Worm (Caenorhabditis elegans) whole organism, young adult: ENCODE data around the gene taf-11.1.
A peak's percentile ranks its signal among the peaks of the same experiment; 100 is the strongest.

Source experiments
- B0035.1 ChIP-seq: sonication (generic microtip); optimal IDR thresholded peaks from 2 replicates; lab custom pipeline; 2016; ENCODE audit warnings: missing genetic modification characterization, mild to moderate bottlenecking, missing compliant biosample characterization, missing genotype, missing genetic modification reagents
- B0261.1 ChIP-seq: sonication (generic microtip); optimal IDR thresholded peaks from 2 replicates; lab custom pipeline; 2016; ENCODE audit warnings: mild to moderate bottlenecking, missing genetic modification characterization, moderate library complexity, missing compliant biosample characterization
- F37B4.10 ChIP-seq: fragments of 200-800 bp; sonication (Bioruptor generic); IDR thresholded peaks from 2 replicates; pipeline ENCODE4 v1.3.6; 2022; ENCODE audit warnings: missing genetic modification characterization, missing compliant biosample characterization
- F49E8.2 ChIP-seq: sonication (generic microtip); optimal IDR thresholded peaks from 3 replicates; lab custom pipeline; 2017; ENCODE audit warnings: missing genetic modification characterization, mild to moderate bottlenecking, missing compliant biosample characterization, antibody characterized with exemption, moderate library complexity; ENCODE audit not compliant: insufficient read depth
- K11D2.4 ChIP-seq: fragments of 200-800 bp; sonication (Bioruptor generic); IDR thresholded peaks from 2 replicates; pipeline ENCODE4 v1.3.6; 2022; ENCODE audit warnings: missing genetic modification reagents, missing genetic modification characterization, missing compliant biosample characterization
- T07F8.4 ChIP-seq: sonication (generic microtip); optimal IDR thresholded peaks from 2 replicates; lab custom pipeline; 2016; ENCODE audit warnings: mild to moderate bottlenecking, missing genetic modification characterization, moderate library complexity, missing compliant biosample characterization
- T26A5.8 ChIP-seq: sonication (generic microtip); optimal IDR thresholded peaks from 2 replicates; lab custom pipeline; 2016; ENCODE audit warnings: missing genetic modification characterization, missing compliant biosample characterization
- Y79H2A.3 ChIP-seq: fragments of 200-800 bp; sonication (Bioruptor generic); conservative IDR thresholded peaks from 2 replicates; pipeline ENCODE4 v1.3.6; 2022; ENCODE audit warnings: missing genetic modification reagents, missing genetic modification characterization, missing compliant biosample characterization
- ZK185.1 ChIP-seq: sonication (generic microtip); optimal IDR thresholded peaks from 2 replicates; lab custom pipeline; 2016; ENCODE audit warnings: mild to moderate bottlenecking, missing genetic modification characterization, missing compliant biosample characterization; ENCODE audit not compliant: poor library complexity, severe bottlenecking
- akir-1 ChIP-seq: fragments of 200-800 bp; sonication (Bioruptor generic); optimal IDR thresholded peaks from 2 replicates; lab custom pipeline; 2018; ENCODE audit warnings: mild to moderate bottlenecking, missing genetic modification characterization, moderate library complexity, missing compliant biosample characterization
- ama-1 ChIP-seq, 3 experiments: fragments of 150-350 bp in 1 of 3; sonication (generic microtip) in 2 of 3; optimal IDR thresholded peaks; 2 replicates each; lab custom pipeline; 2014 to 2018; ENCODE audit warnings: missing biosample characterization in 2 of 3, missing genetic modification characterization in 2 of 3, missing genetic modification reagents in 2 of 3
- attf-3 ChIP-seq: fragments of 200-800 bp; sonication (Bioruptor generic); conservative IDR thresholded peaks from 2 replicates; pipeline ENCODE4 v1.3.6; 2022; ENCODE audit warnings: missing genetic modification reagents, missing genetic modification characterization, missing compliant biosample characterization
- bed-1 ChIP-seq: fragments of 200-800 bp; sonication (Bioruptor generic); IDR thresholded peaks from 2 replicates; pipeline ENCODE4 v1.3.6; 2022; ENCODE audit warnings: missing genetic modification reagents, missing genetic modification characterization, missing compliant biosample characterization
- bed-2 ChIP-seq: fragments of 200-800 bp; sonication (Bioruptor generic); IDR thresholded peaks from 2 replicates; pipeline ENCODE4 v1.3.6; 2022; ENCODE audit warnings: missing genetic modification reagents, missing genetic modification characterization, missing compliant biosample characterization
- cebp-2 ChIP-seq: fragments of 200-800 bp; sonication (Bioruptor generic); IDR thresholded peaks from 2 replicates; pipeline ENCODE4 v1.3.6; 2022; ENCODE audit warnings: missing genetic modification characterization, missing compliant biosample characterization
- ceh-40 ChIP-seq: fragments of 200-800 bp; sonication (Bioruptor generic); IDR thresholded peaks from 2 replicates; pipeline ENCODE4 v1.3.6; 2022; ENCODE audit warnings: missing genetic modification characterization, missing compliant biosample characterization
- ceh-58 ChIP-seq: fragments of 200-800 bp; sonication (Bioruptor generic); IDR thresholded peaks from 2 replicates; pipeline ENCODE4 v1.3.6; 2022; ENCODE audit warnings: missing genetic modification characterization, missing compliant biosample characterization
- dox-1 ChIP-seq: fragments of 200-800 bp; sonication (Bioruptor generic); IDR thresholded peaks from 2 replicates; pipeline ENCODE4 v1.3.6; 2022; ENCODE audit warnings: missing genetic modification reagents, missing genetic modification characterization, missing compliant biosample characterization
- dpff-1 ChIP-seq: sonication (generic microtip); optimal IDR thresholded peaks from 2 replicates; lab custom pipeline; 2017; ENCODE audit warnings: mild to moderate bottlenecking, missing genetic modification characterization, missing compliant biosample characterization
- egrh-3 ChIP-seq: fragments of 200-800 bp; sonication (Bioruptor generic); IDR thresholded peaks from 2 replicates; pipeline ENCODE4 v1.3.6; 2022; ENCODE audit warnings: missing genetic modification reagents, missing genetic modification characterization, missing compliant biosample characterization
- ets-4 ChIP-seq: fragments of 200-800 bp; sonication (Bioruptor generic); optimal IDR thresholded peaks from 2 replicates; lab custom pipeline; 2018; ENCODE audit warnings: mild to moderate bottlenecking, missing genetic modification characterization, missing compliant biosample characterization
- hlh-12 ChIP-seq: sonication (generic microtip); optimal IDR thresholded peaks from 2 replicates; lab custom pipeline; 2016; ENCODE audit warnings: missing genetic modification characterization, missing compliant biosample characterization
- hlh-26 ChIP-seq: fragments of 200-800 bp; sonication (Bioruptor generic); conservative IDR thresholded peaks from 2 replicates; pipeline ENCODE4 v1.3.6; 2022; ENCODE audit warnings: missing genetic modification reagents, missing genetic modification characterization, missing compliant biosample characterization
- hrde-1 ChIP-seq: sonication (generic microtip); optimal IDR thresholded peaks from 2 replicates; lab custom pipeline; 2016; ENCODE audit warnings: missing genetic modification characterization, mild to moderate bottlenecking, missing compliant biosample characterization, moderate library complexity, missing genotype, missing genetic modification reagents, borderline replicate concordance
- lag-1 ChIP-seq: fragments of 200-800 bp; sonication (Bioruptor generic); IDR thresholded peaks from 2 replicates; pipeline ENCODE4 v1.3.6; 2022; ENCODE audit warnings: missing genetic modification reagents, missing genetic modification characterization, missing compliant biosample characterization
- let-607 ChIP-seq, 2 experiments: fragments of 200-800 bp in 1 of 2; sonication (Bioruptor generic) in 1 of 2; sonication (generic microtip) in 1 of 2; optimal IDR thresholded peaks; 2 replicates each; lab custom pipeline; 2016 to 2018; ENCODE audit warnings: mild to moderate bottlenecking in 2 of 2, missing compliant biosample characterization in 2 of 2, missing genetic modification characterization in 2 of 2, moderate library complexity in 2 of 2, missing genotype in 1 of 2
- lin-26 ChIP-seq: fragments of 200-800 bp; sonication (Bioruptor generic); IDR thresholded peaks from 2 replicates; pipeline ENCODE4 v1.3.6; 2022; ENCODE audit warnings: missing genetic modification reagents, missing genetic modification characterization, missing compliant biosample characterization
- lin-35 ChIP-seq, 3 experiments: fragments of 150-350 bp in 2 of 3; sonication (generic microtip) in 1 of 3; optimal IDR thresholded peaks; 2 replicates each; lab custom pipeline; 2014 to 2018; ENCODE audit warnings: missing biosample characterization in 3 of 3, missing genetic modification characterization in 3 of 3, missing genetic modification reagents in 3 of 3
- lin-40 ChIP-seq: sonication (generic microtip); optimal IDR thresholded peaks from 2 replicates; lab custom pipeline; 2016; ENCODE audit warnings: missing genetic modification characterization, mild to moderate bottlenecking, missing compliant biosample characterization, missing genotype, missing genetic modification reagents
- lsy-27 ChIP-seq: sonication (generic microtip); optimal IDR thresholded peaks from 2 replicates; lab custom pipeline; 2017; ENCODE audit warnings: missing genetic modification characterization, mild to moderate bottlenecking, missing compliant biosample characterization, antibody characterized with exemption, missing genotype, borderline replicate concordance; ENCODE audit not compliant: insufficient read depth
- madf-10 ChIP-seq: sonication (generic microtip); optimal IDR thresholded peaks from 2 replicates; lab custom pipeline; 2016; ENCODE audit warnings: mild to moderate bottlenecking, missing genetic modification characterization, missing compliant biosample characterization
- madf-6 ChIP-seq: fragments of 200-800 bp; sonication (Bioruptor generic); IDR thresholded peaks from 2 replicates; pipeline ENCODE4 v1.3.6; 2022; ENCODE audit warnings: missing genetic modification reagents, missing genetic modification characterization, missing compliant biosample characterization
- mcd-1 ChIP-seq: fragments of 200-800 bp; sonication (Bioruptor generic); IDR thresholded peaks from 2 replicates; pipeline ENCODE4 v1.3.6; 2022; ENCODE audit warnings: missing genetic modification reagents, missing genetic modification characterization, missing compliant biosample characterization
- mes-4 ChIP-seq: sonication (generic microtip); optimal IDR thresholded peaks from 2 replicates; lab custom pipeline; 2016; ENCODE audit warnings: missing genotype, missing genetic modification characterization, missing compliant biosample characterization
- mxl-1 ChIP-seq: sonication (generic microtip); optimal IDR thresholded peaks from 2 replicates; lab custom pipeline; 2016; ENCODE audit warnings: missing genetic modification characterization, missing compliant biosample characterization
- nhr-120 ChIP-seq: fragments of 200-800 bp; sonication (Bioruptor generic); IDR thresholded peaks from 2 replicates; pipeline ENCODE4 v1.3.6; 2022; ENCODE audit warnings: missing genetic modification characterization, missing compliant biosample characterization
- nhr-179 ChIP-seq: sonication (generic microtip); optimal IDR thresholded peaks from 2 replicates; lab custom pipeline; 2016; ENCODE audit warnings: mild to moderate bottlenecking, missing genetic modification characterization, missing compliant biosample characterization
- rcor-1 ChIP-seq: fragments of 200-800 bp; sonication (Bioruptor generic); IDR thresholded peaks from 2 replicates; pipeline ENCODE4 v1.3.6; 2022; ENCODE audit warnings: missing genetic modification reagents, missing genetic modification characterization, missing compliant biosample characterization
- somi-1 ChIP-seq: fragments of 200-800 bp; sonication (Bioruptor generic); optimal IDR thresholded peaks from 2 replicates; lab custom pipeline; 2018; ENCODE audit warnings: mild to moderate bottlenecking, missing genetic modification characterization, missing compliant biosample characterization
- sptf-2 ChIP-seq: fragments of 200-800 bp; sonication (Bioruptor generic); optimal IDR thresholded peaks from 2 replicates; lab custom pipeline; 2018; ENCODE audit warnings: mild to moderate bottlenecking, missing genetic modification characterization, missing compliant biosample characterization
- tlf-1 ChIP-seq: fragments of 200-800 bp; sonication (Bioruptor generic); optimal IDR thresholded peaks from 2 replicates; lab custom pipeline; 2018; ENCODE audit warnings: mild to moderate bottlenecking, missing genetic modification characterization, missing compliant biosample characterization
- zim-3 ChIP-seq: sonication (generic microtip); optimal IDR thresholded peaks from 2 replicates; lab custom pipeline; 2017; ENCODE audit warnings: mild to moderate bottlenecking, missing genetic modification characterization, moderate library complexity, missing compliant biosample characterization

taf-11.1 gene

DNA sequence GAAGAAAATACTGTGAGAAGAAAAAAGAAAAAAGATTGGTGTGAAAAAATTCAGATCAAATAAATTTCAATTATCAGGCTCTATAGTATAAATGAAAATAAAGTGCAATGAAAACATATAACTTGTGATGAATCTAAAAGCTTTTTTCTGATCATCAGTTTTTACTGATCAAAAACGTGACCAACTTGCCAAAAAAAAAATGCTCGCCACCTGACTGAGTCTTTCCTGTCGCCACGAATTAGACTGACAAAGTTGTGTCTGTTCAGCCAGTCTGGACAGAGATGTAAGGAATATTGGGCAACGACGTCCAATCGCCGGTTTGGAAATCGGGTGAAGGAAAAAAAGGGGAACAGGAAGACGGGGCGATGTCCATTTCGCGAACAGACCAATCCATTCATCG is 35.5 kb upstream of the taf-11.1 start (continued):
- TF ChIP-seq ets-4 (GFP tag; lab: Kevin White, UChicago) (no peak), let-607 (tag; optimal IDR thresholded peaks at IDR 0.05; lab: Kevin White, UChicago) (no peak), lin-26 (GFP tag; lab: Robert Waterston, UW) (no peak), ceh-40 (GFP tag; lab: Robert Waterston, UW) (no peak), lsy-27 (tag; lab: Kevin White, UChicago) (no peak), somi-1 (GFP tag; lab: Kevin White, UChicago) (peak; percentile 5), lin-40 (tag; lab: Kevin White, UChicago) (no peak), B0261.1 (tag; lab: Kevin White, UChicago) (no peak), nhr-120 (GFP tag; lab: Robert Waterston, UW) (no peak), lag-1 (GFP tag; lab: Robert Waterston, UW) (no peak), nhr-179 (tag; lab: Kevin White, UChicago) (no peak), T07F8.4 (tag; lab: Kevin White, UChicago) (no peak), madf-10 (tag; lab: Kevin White, UChicago) (no peak), F37B4.10 (GFP tag; lab: Robert Waterston, UW) (no peak), mcd-1 (GFP tag; lab: Robert Waterston, UW) (no peak), lin-35 (GFP tag; optimal IDR thresholded peaks at IDR 0.05; lab: Kevin White, UChicago) (peak in 1 of 3 experiments; percentile 3)

DNA sequence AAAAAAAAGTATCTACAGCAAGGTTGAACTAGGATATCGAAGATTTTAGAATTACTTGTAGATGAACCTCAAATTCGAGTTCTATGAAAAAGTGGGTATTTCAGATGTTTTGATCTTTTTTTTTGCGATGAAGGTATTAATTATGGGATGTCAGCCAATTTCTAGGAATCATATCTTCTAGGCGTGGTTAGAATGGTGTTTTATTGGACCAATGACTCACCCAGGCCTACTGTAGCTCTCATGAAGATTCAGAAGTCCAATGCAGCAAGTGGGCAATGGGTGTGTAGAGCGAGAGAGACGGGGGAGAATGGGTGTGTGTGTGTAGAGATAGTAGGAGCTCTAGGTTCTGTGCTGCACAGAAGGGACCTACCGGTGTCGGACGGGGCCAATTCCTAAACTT is 32.8 kb upstream of the taf-11.1 start:
- TF ChIP-seq ceh-40 (GFP tag; lab: Robert Waterston, UW) (no peak), tlf-1 (GFP tag; lab: Kevin White, UChicago) (no peak), rcor-1 (GFP tag; lab: Robert Waterston, UW) (no peak), F37B4.10 (GFP tag; lab: Robert Waterston, UW) (no peak)

DNA sequence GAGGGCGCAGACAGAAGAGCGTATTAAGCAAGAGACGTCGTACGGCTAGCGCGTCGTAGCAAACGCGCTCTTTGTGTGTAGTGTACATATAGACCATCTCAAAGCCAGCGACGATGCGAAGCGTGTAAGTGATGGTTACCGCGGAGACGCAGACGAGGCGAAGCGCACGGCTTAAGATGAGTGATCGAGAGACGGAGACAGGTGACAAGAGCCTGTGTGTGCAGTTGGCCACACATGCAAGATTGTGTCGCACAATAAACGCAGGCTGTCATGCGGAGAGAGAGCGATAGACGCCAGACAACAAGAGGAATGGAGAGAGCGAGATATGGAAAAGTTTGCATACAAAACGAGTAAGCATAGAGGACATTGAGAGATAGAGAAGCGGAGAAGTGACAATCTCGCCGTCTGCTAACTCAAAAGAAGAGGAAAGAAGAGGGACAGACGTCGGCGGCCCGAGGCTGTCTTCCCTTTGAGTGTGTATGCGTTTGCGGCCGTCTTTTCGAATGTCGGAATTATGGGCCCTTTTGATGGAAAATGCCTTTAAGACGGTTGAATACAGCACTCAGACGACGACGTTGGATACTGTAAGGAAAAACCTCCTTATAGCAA is 32.1 kb upstream of the taf-11.1 start:
- TF ChIP-seq K11D2.4 (GFP tag; lab: Robert Waterston, UW) (peak; percentile 56), dpff-1 (tag; lab: Kevin White, UChicago) (peak; percentile 60), hlh-12 (no peak), T26A5.8 (tag; lab: Kevin White, UChicago) (no peak), ama-1 (optimal IDR thresholded peaks at IDR 0.05; lab: Kevin White, UChicago) (peak; percentile 56), ama-1 (GFP tag; optimal IDR thresholded peaks at IDR 0.05; lab: Kevin White, UChicago) (no peak), akir-1 (peak; percentile 71), zim-3 (no peak), ceh-58 (GFP tag; lab: Robert Waterston, UW) (no peak), F49E8.2 (tag; lab: Kevin White, UChicago) (no peak), B0035.1 (peak; percentile 61), bed-1 (GFP tag; lab: Robert Waterston, UW) (no peak), cebp-2 (GFP tag; lab: Robert Waterston, UW) (no peak), lsy-27 (tag; lab: Kevin White, UChicago) (no peak), F37B4.10 (GFP tag; lab: Robert Waterston, UW) (no peak), bed-2 (GFP tag; lab: Robert Waterston, UW) (no peak), mes-4 (tag; lab: Kevin White, UChicago) (no peak), ceh-40 (GFP tag; lab: Robert Waterston, UW) (no peak), attf-3 (no peak), mxl-1 (tag; lab: Kevin White, UChicago) (no peak), hrde-1 (tag; lab: Kevin White, UChicago) (no peak), T07F8.4 (tag; lab: Kevin White, UChicago) (no peak), lin-40 (tag; lab: Kevin White, UChicago) (peak; percentile 96), egrh-3 (GFP tag; lab: Robert Waterston, UW) (no peak), madf-6 (GFP tag; lab: Robert Waterston, UW) (no peak), dox-1 (GFP tag; lab: Robert Waterston, UW) (peak; percentile 68), hlh-26 (GFP tag; lab: Robert Waterston, UW) (no peak), nhr-179 (tag; lab: Kevin White, UChicago) (no peak), sptf-2 (GFP tag; lab: Kevin White, UChicago) (no peak), ZK185.1 (peak; percentile 25), Y79H2A.3 (no peak)
